Worm (Caenorhabditis elegans) whole organism, L4 larva: Measurements from ENCODE around the gene Y32B12B.2.
"Not testable (repeated sequence)": the region's sequence is repeated elsewhere in the genome, so short reads cannot be mapped to it uniquely, and the experiment has no call there.

Experiments
- D1046.2 ChIP-seq: fragments of 200-800 bp; sonication (Bioruptor generic); IDR thresholded peaks from 2 replicates; pipeline ENCODE4 v1.3.6; 2022; ENCODE audit warnings: missing genetic modification characterization, missing compliant biosample characterization
- F26F4.8 ChIP-seq: fragments of 200-800 bp; sonication (Bioruptor generic); conservative IDR thresholded peaks from 2 replicates; pipeline ENCODE4 v1.3.6; 2022; ENCODE audit warnings: missing genetic modification characterization, missing compliant biosample characterization
- F49E8.2 ChIP-seq: sonication (generic microtip); optimal IDR thresholded peaks from 2 replicates; lab custom pipeline; 2016; ENCODE audit warnings: missing compliant biosample characterization, mild to moderate bottlenecking, missing genetic modification characterization, borderline replicate concordance
- R02D3.7 ChIP-seq: fragments of 150-350 bp; sonication (generic microtip); optimal IDR thresholded peaks from 3 replicates; lab custom pipeline; 2014; ENCODE audit warnings: missing biosample characterization, missing genetic modification characterization
- T20F7.1 ChIP-seq: fragments of 200-800 bp; sonication (Bioruptor generic); optimal IDR thresholded peaks from 2 replicates; lab custom pipeline; 2018; ENCODE audit warnings: mild to moderate bottlenecking, missing genetic modification characterization, missing compliant biosample characterization
- Y75B8A.6 ChIP-seq: fragments of 200-800 bp; sonication (Bioruptor generic); IDR thresholded peaks from 2 replicates; pipeline ENCODE4 v1.3.6; 2022; ENCODE audit warnings: missing genetic modification reagents, missing genetic modification characterization, missing compliant biosample characterization
- attf-4 ChIP-seq: sonication (generic microtip); optimal IDR thresholded peaks from 3 replicates; lab custom pipeline; 2017; ENCODE audit warnings: missing biosample characterization, missing genetic modification characterization
- ceh-28 ChIP-seq: fragments of 150-350 bp; optimal IDR thresholded peaks from 2 replicates; lab custom pipeline; 2014; ENCODE audit warnings: missing biosample characterization, missing genetic modification reagents, missing genetic modification characterization
- ctbp-1 ChIP-seq: fragments of 200-800 bp; sonication (Bioruptor generic); IDR thresholded peaks from 2 replicates; pipeline ENCODE4 v1.3.6; 2022; ENCODE audit warnings: missing genetic modification reagents, missing genetic modification characterization, missing compliant biosample characterization
- daf-16 ChIP-seq, 3 experiments: sonication (generic microtip); optimal IDR thresholded peaks; 2 replicates each; lab custom pipeline; 2016 to 2017; ENCODE audit warnings: missing genetic modification characterization in 3 of 3, missing genetic modification reagents in 3 of 3, mild to moderate bottlenecking in 2 of 3, missing compliant biosample characterization in 2 of 3, missing biosample characterization in 1 of 3, moderate library complexity in 1 of 3
- daf-19 ChIP-seq: fragments of 200-800 bp; sonication (Bioruptor generic); conservative IDR thresholded peaks from 2 replicates; pipeline ENCODE4 v1.3.6; 2022; ENCODE audit warnings: missing genetic modification characterization, missing compliant biosample characterization
- daf-8 ChIP-seq: fragments of 200-800 bp; sonication (Bioruptor generic); IDR thresholded peaks from 2 replicates; pipeline ENCODE4 v1.3.6; 2022; ENCODE audit warnings: missing genetic modification characterization, missing compliant biosample characterization
- egl-27 ChIP-seq: sonication (generic microtip); optimal IDR thresholded peaks from 3 replicates; lab custom pipeline; 2017; ENCODE audit warnings: missing biosample characterization, missing genetic modification reagents, missing genetic modification characterization
- egl-43 ChIP-seq: fragments of 200-800 bp; sonication (Bioruptor generic); IDR thresholded peaks from 2 replicates; pipeline ENCODE4 v1.3.6; 2022; ENCODE audit warnings: missing genetic modification reagents, missing genetic modification characterization, missing compliant biosample characterization
- hlh-11 ChIP-seq: fragments of 200-800 bp; sonication (Bioruptor generic); optimal IDR thresholded peaks from 2 replicates; lab custom pipeline; 2018; ENCODE audit warnings: mild to moderate bottlenecking, missing genetic modification characterization, missing compliant biosample characterization
- hlh-30 ChIP-seq: sonication (generic microtip); optimal IDR thresholded peaks from 2 replicates; lab custom pipeline; 2017; ENCODE audit warnings: antibody characterized with exemption, mild to moderate bottlenecking, missing genetic modification characterization, missing compliant biosample characterization; ENCODE audit not compliant: insufficient read depth
- jun-1 ChIP-seq: fragments of 150-350 bp; optimal IDR thresholded peaks from 2 replicates; lab custom pipeline; 2014; ENCODE audit warnings: missing biosample characterization, missing genetic modification reagents, missing genetic modification characterization
- lin-1 ChIP-seq: fragments of 200-800 bp; sonication (Bioruptor generic); IDR thresholded peaks from 2 replicates; pipeline ENCODE4 v1.3.6; 2022; ENCODE audit warnings: missing genetic modification reagents, missing genetic modification characterization, missing compliant biosample characterization
- lin-15B ChIP-seq: fragments of 150-350 bp; sonication (generic microtip); optimal IDR thresholded peaks from 3 replicates; lab custom pipeline; 2014; ENCODE audit warnings: missing biosample characterization, missing genetic modification characterization
- lsy-2 ChIP-seq, 2 experiments: fragments of 150-350 bp in 1 of 2; sonication (generic microtip) in 1 of 2; optimal IDR thresholded peaks; 2 replicates each; lab custom pipeline; 2014 to 2017; ENCODE audit warnings: missing biosample characterization in 2 of 2, missing genetic modification characterization in 2 of 2
- madf-5 ChIP-seq, 2 experiments: fragments of 200-800 bp; sonication (Bioruptor generic); IDR thresholded peaks; 2 replicates each; pipeline ENCODE4 v1.3.6; 2022; ENCODE audit warnings: missing compliant biosample characterization in 2 of 2, missing genetic modification characterization in 2 of 2
- mes-2 ChIP-seq: sonication (generic microtip); optimal IDR thresholded peaks from 2 replicates; lab custom pipeline; 2016; ENCODE audit warnings: missing genotype, mild to moderate bottlenecking, missing genetic modification characterization, missing compliant biosample characterization; ENCODE audit not compliant: poor library complexity, severe bottlenecking
- nhr-11 ChIP-seq: fragments of 150-350 bp; optimal IDR thresholded peaks from 2 replicates; lab custom pipeline; 2014; ENCODE audit warnings: missing biosample characterization, missing genetic modification characterization
- nhr-111 ChIP-seq: fragments of 200-800 bp; sonication (Bioruptor generic); optimal IDR thresholded peaks from 2 replicates; lab custom pipeline; 2018; ENCODE audit warnings: mild to moderate bottlenecking, missing genetic modification characterization, missing compliant biosample characterization
- nhr-25 ChIP-seq: sonication (generic microtip); optimal IDR thresholded peaks from 2 replicates; lab custom pipeline; 2017; ENCODE audit warnings: missing genetic modification characterization, mild to moderate bottlenecking, missing compliant biosample characterization, antibody characterized with exemption, moderate library complexity, borderline replicate concordance; ENCODE audit not compliant: insufficient read depth
- nhr-28 ChIP-seq: fragments of 150-350 bp; optimal IDR thresholded peaks from 2 replicates; lab custom pipeline; 2014; ENCODE audit warnings: missing biosample characterization, missing genetic modification characterization
- nhr-42 ChIP-seq: fragments of 200-800 bp; sonication (Bioruptor generic); IDR thresholded peaks from 2 replicates; pipeline ENCODE4 v1.3.6; 2022; ENCODE audit warnings: missing genetic modification characterization, missing compliant biosample characterization
- nhr-48 ChIP-seq: sonication (generic microtip); optimal IDR thresholded peaks from 2 replicates; lab custom pipeline; 2016; ENCODE audit warnings: mild to moderate bottlenecking, missing genetic modification characterization, missing compliant biosample characterization
- nhr-6 ChIP-seq: fragments of 150-350 bp; optimal IDR thresholded peaks from 2 replicates; lab custom pipeline; 2014; ENCODE audit warnings: missing biosample characterization, missing genetic modification characterization
- pqm-1 ChIP-seq: sonication (generic microtip); optimal IDR thresholded peaks from 2 replicates; lab custom pipeline; 2017; ENCODE audit warnings: missing biosample characterization, missing genetic modification characterization
- sdz-12 ChIP-seq: fragments of 200-800 bp; sonication (Bioruptor generic); optimal IDR thresholded peaks from 2 replicates; lab custom pipeline; 2018; ENCODE audit warnings: mild to moderate bottlenecking, missing genetic modification characterization, missing compliant biosample characterization
- skn-1 ChIP-seq: fragments of 150-350 bp; optimal IDR thresholded peaks from 2 replicates; lab custom pipeline; 2014; ENCODE audit warnings: missing biosample characterization, missing genetic modification characterization
- spr-3 ChIP-seq: fragments of 200-800 bp; sonication (Bioruptor generic); optimal IDR thresholded peaks from 2 replicates; lab custom pipeline; 2018; ENCODE audit warnings: mild to moderate bottlenecking, missing genetic modification characterization, missing compliant biosample characterization
- vab-7 ChIP-seq: fragments of 200-800 bp; sonication (Bioruptor generic); IDR thresholded peaks from 2 replicates; pipeline ENCODE4 v1.3.6; 2022; ENCODE audit warnings: missing genetic modification reagents, missing genetic modification characterization, missing compliant biosample characterization
- zfp-2 ChIP-seq: sonication (generic microtip); optimal IDR thresholded peaks from 2 replicates; lab custom pipeline; 2016; ENCODE audit warnings: mild to moderate bottlenecking, missing genetic modification characterization, missing compliant biosample characterization

Gene Y32B12B.2

DNA sequence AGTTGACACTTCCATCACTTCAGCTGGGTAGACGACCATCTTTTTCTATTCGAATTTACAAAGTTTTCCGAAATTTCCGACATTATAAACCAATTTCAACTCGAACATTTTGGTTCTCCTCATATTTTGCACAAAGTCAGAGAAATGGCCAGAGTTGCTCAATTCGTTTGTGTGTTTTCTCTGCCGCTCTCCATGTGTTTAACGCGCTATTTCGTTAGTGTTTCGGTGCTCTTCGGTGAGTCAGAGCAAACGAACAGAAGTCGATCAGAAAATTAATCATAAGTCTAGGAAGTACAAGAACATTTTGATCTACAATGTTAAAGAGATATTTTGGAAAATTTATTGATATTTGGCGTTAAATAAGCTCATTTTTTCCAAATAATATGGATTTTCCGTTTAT lies 29.5 kb upstream of the Y32B12B.2 start, which contains the start of gene srr-3:
Gene srr-3, minus strand, starts transcription at position 101 of the 400 bp plus-strand sequence.
- no peak for TF ChIP-seq egl-43 (GFP tag; lab: Robert Waterston, UW)
- TF ChIP-seq hlh-11 (tag; lab: Kevin White, UChicago): no peak
- TF ChIP-seq daf-16 (GFP tag; optimal IDR thresholded peaks at IDR 0.05; lab: Kevin White, UChicago): no peak
- TF ChIP-seq daf-16 (tag; optimal IDR thresholded peaks at IDR 0.05; lab: Kevin White, UChicago): no peak
- no peak for TF ChIP-seq attf-4 (tag; lab: Kevin White, UChicago)
- TF ChIP-seq mes-2: no peak
- no peak for TF ChIP-seq pqm-1
- no peak for TF ChIP-seq D1046.2 (GFP tag; lab: Robert Waterston, UW)
- no peak for TF ChIP-seq vab-7
- TF ChIP-seq nhr-25 (tag; lab: Kevin White, UChicago): no peak
- no peak for TF ChIP-seq nhr-42 (GFP tag; lab: Robert Waterston, UW)

DNA sequence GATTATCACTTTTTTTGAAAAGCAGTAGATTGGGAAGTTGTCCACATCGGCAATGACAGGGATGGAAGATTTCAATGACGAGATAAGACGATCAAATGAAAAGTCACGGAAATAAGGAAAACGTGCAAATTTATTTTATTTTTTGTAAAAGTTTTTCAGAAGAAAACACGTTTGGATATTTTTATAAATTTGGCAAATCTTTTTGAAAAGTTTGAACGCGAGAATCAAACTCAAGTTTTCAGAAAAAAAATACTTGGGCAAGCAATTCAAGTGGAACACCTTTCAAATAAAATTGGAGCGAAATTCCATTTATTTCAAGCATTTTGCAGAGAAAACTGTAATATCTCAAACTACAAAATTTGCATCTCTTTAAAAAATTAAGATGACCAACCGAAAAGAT lies 23.1 kb upstream of the Y32B12B.2 start, which contains the start of gene F36D3.5:
Gene F36D3.5, minus strand, starts transcription at position 101 of the 400 bp plus-strand sequence.
- not testable (repeated sequence) for TF ChIP-seq Y75B8A.6; madf-5 (GFP tag; IDR thresholded peaks at IDR 0.05; lab: Robert Waterston, UW); egl-27 (tag; lab: Kevin White, UChicago)

DNA sequence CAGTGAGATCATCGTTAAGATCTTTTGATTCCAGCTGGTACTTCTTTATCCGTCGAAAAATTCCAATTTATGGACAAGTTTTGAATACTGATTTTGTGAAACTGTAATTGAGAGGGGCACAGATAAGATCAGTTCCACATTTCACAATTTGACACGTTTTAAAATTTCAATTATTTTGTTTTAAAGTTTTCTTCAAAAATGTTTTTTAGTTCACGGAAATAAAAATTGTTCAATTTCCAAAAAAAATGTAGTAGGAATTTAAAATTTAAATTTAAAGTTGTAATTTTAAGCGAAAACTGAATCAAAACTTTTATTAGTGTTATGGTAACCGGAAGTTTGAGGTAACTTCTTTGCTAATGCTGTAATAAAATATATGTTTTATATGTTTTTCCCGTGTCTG lies 20.6 kb upstream of the Y32B12B.2 start, which contains the start of gene F36D3.4:
Gene F36D3.4, minus strand, starts transcription at position 101 of the 400 bp plus-strand sequence.
- TF ChIP-seq nhr-111 (GFP tag; lab: Kevin White, UChicago) (no peak), lin-1 (no peak), daf-8 (GFP tag; lab: Robert Waterston, UW) (no peak), egl-43 (GFP tag; lab: Robert Waterston, UW) (no peak), sdz-12 (GFP tag; lab: Kevin White, UChicago) (no peak), jun-1 (tag; lab: Kevin White, UChicago) (no peak), ceh-28 (no peak), nhr-6 (no peak), F26F4.8 (GFP tag; lab: Robert Waterston, UW) (no peak), hlh-11 (tag; lab: Kevin White, UChicago) (no peak), T20F7.1 (no peak), R02D3.7 (tag; lab: Kevin White, UChicago) (no peak), daf-19 (GFP tag; lab: Robert Waterston, UW) (no peak), skn-1 (no peak), spr-3 (GFP tag; lab: Kevin White, UChicago) (no peak)

DNA sequence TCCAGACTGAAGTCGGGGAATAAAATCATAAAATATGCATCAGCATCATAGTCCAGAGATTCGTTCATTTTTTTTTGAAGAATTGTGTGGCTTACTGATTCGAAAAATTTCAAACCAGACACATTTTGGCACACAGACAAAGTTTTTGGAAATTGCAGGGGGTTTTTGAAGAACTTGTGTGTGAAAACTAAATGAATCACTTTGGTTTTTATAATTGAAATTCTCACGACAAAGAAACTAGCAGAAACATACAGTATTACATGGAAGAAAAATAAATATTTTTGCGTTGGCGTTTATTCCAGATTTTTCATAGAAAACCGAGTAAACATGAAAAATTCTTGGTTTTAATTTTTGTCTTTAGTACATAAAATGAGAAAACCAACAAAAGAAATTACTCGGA lies 16.0 kb upstream of the Y32B12B.2 start, which contains the start of gene srw-34:
Gene srw-34, minus strand, starts transcription at position 101 of the 400 bp plus-strand sequence.
- TF ChIP-seq zfp-2 (tag; lab: Kevin White, UChicago): no peak
- no peak for TF ChIP-seq nhr-11 (tag; lab: Kevin White, UChicago)
- TF ChIP-seq ctbp-1 (GFP tag; lab: Robert Waterston, UW): no peak
- no peak for TF ChIP-seq vab-7
- no peak for TF ChIP-seq nhr-48 (tag; lab: Kevin White, UChicago)
- no peak for TF ChIP-seq jun-1 (tag; lab: Kevin White, UChicago)
- TF ChIP-seq nhr-28 (tag; lab: Kevin White, UChicago): no peak
- TF ChIP-seq attf-4 (tag; lab: Kevin White, UChicago): no peak
- TF ChIP-seq lin-15B (tag; lab: Kevin White, UChicago): no peak
- TF ChIP-seq F49E8.2 (tag; lab: Kevin White, UChicago): no peak
- TF ChIP-seq lsy-2 (tag; optimal IDR thresholded peaks at IDR 0.05; lab: Kevin White, UChicago): no peak
- no peak for TF ChIP-seq hlh-30
